Fruit fly (Drosophila melanogaster) whole organism, embryonic: ENCODE measurements around the gene Orct2.

Experiments
- Atf-2 ChIP-seq: fragments of 200-800 bp; sonication (Bioruptor generic); optimal IDR thresholded peaks from 2 replicates; lab custom pipeline; 2016; ENCODE audit warnings: missing biosample characterization, missing genetic modification characterization
- Bdp1 ChIP-seq: fragments of 200-800 bp; sonication (Bioruptor generic); optimal IDR thresholded peaks from 3 replicates; lab custom pipeline; 2016; ENCODE audit warnings: missing biosample characterization, missing genetic modification characterization
- CG10565 ChIP-seq: fragments of 200-800 bp; sonication (Bioruptor generic); optimal IDR thresholded peaks from 3 replicates; lab custom pipeline; 2016; ENCODE audit warnings: missing biosample characterization, mild to moderate bottlenecking, missing genetic modification characterization
- CG11085 ChIP-seq: fragments of 200-800 bp; sonication (Bioruptor generic); IDR thresholded peaks from 2 replicates; pipeline ENCODE4 v1.3.6; 2022; ENCODE audit warnings: missing biosample characterization, missing genetic modification characterization
- CG12659 ChIP-seq: fragments of 200-800 bp; sonication (Bioruptor generic); optimal IDR thresholded peaks from 3 replicates; lab custom pipeline; 2017; ENCODE audit warnings: mild to moderate bottlenecking, missing biosample characterization, missing genetic modification reagents, missing genetic modification characterization
- CG13424 ChIP-seq: fragments of 200-800 bp; sonication (Bioruptor generic); optimal IDR thresholded peaks from 2 replicates; lab custom pipeline; 2019; ENCODE audit warnings: missing biosample characterization, mild to moderate bottlenecking, missing genetic modification characterization, moderate library complexity
- CG13775 ChIP-seq: fragments of 200-800 bp; sonication (Bioruptor generic); optimal IDR thresholded peaks from 3 replicates; lab custom pipeline; 2017; ENCODE audit warnings: missing biosample characterization, mild to moderate bottlenecking, missing genetic modification characterization
- CG14014 ChIP-seq: fragments of 200-800 bp; sonication (Bioruptor generic); IDR thresholded peaks from 2 replicates; pipeline ENCODE4 v1.3.6; 2022; ENCODE audit warnings: missing biosample characterization, missing genetic modification characterization
- CG14441 ChIP-seq: fragments of 200-800 bp; sonication (Bioruptor generic); IDR thresholded peaks from 2 replicates; pipeline ENCODE4 v1.3.6; 2022; ENCODE audit warnings: missing biosample characterization, missing genetic modification characterization
- CG14710 ChIP-seq: fragments of 200-800 bp; sonication (Bioruptor generic); optimal IDR thresholded peaks from 3 replicates; lab custom pipeline; 2019; ENCODE audit warnings: missing biosample characterization, mild to moderate bottlenecking, missing genetic modification characterization, moderate library complexity
- CG1529 ChIP-seq: fragments of 200-800 bp; sonication (Bioruptor generic); optimal IDR thresholded peaks from 3 replicates; lab custom pipeline; 2018; ENCODE audit warnings: missing biosample characterization, missing genetic modification characterization
- CG17186 ChIP-seq: fragments of 200-800 bp; sonication (Bioruptor generic); optimal IDR thresholded peaks from 3 replicates; lab custom pipeline; 2017; ENCODE audit warnings: missing biosample characterization, missing genetic modification reagents, missing genetic modification characterization
- CG17385 ChIP-seq: fragments of 200-800 bp; sonication (Bioruptor generic); optimal IDR thresholded peaks from 3 replicates; lab custom pipeline; 2018; ENCODE audit warnings: missing biosample characterization, mild to moderate bottlenecking, missing genetic modification characterization
- CG18262 ChIP-seq: fragments of 200-800 bp; optimal IDR thresholded peaks from 3 replicates; lab custom pipeline; 2019; ENCODE audit warnings: missing biosample characterization, mild to moderate bottlenecking, missing genetic modification characterization, moderate library complexity
- CG18599 ChIP-seq: fragments of 200-800 bp; sonication (Bioruptor generic); optimal IDR thresholded peaks from 3 replicates; lab custom pipeline; 2017; ENCODE audit warnings: missing biosample characterization, missing genetic modification characterization, mild to moderate bottlenecking, moderate library complexity, missing genetic modification reagents
- CG2129 ChIP-seq: fragments of 200-800 bp; sonication (Bioruptor generic); IDR thresholded peaks from 2 replicates; pipeline ENCODE4 v1.3.6; 2022; ENCODE audit warnings: missing biosample characterization, missing genetic modification characterization; ENCODE audit not compliant: partially characterized antibody
- CG2199 ChIP-seq: fragments of 200-800 bp; sonication (Bioruptor generic); IDR thresholded peaks from 3 replicates; pipeline ENCODE4 v1.3.6; 2022; ENCODE audit warnings: missing biosample characterization, missing genetic modification characterization
- CG2875 ChIP-seq: fragments of 200-800 bp; sonication (Bioruptor generic); optimal IDR thresholded peaks from 2 replicates; lab custom pipeline; 2017; ENCODE audit warnings: missing biosample characterization, mild to moderate bottlenecking, missing genetic modification characterization, missing genetic modification reagents
- CG2889 ChIP-seq: fragments of 200-800 bp; sonication (Bioruptor generic); IDR thresholded peaks from 3 replicates; pipeline ENCODE4 v1.3.6; 2022; ENCODE audit warnings: missing biosample characterization, missing genetic modification characterization
- CG30403 ChIP-seq: fragments of 200-800 bp; sonication (Bioruptor generic); optimal IDR thresholded peaks from 3 replicates; lab custom pipeline; 2016; ENCODE audit warnings: missing biosample characterization, missing genetic modification characterization
- CG3726 ChIP-seq: fragments of 200-800 bp; sonication (Bioruptor generic); IDR thresholded peaks from 3 replicates; pipeline ENCODE4, ENCODE4 v1.3.6; 2022; ENCODE audit warnings: missing biosample characterization, missing genetic modification characterization
- CG4282 ChIP-seq: fragments of 200-800 bp; sonication (Bioruptor generic); optimal IDR thresholded peaks from 2 replicates; lab custom pipeline; 2016; ENCODE audit warnings: missing biosample characterization, missing genetic modification characterization
- CG6813 ChIP-seq: fragments of 200-800 bp; sonication (Bioruptor generic); optimal IDR thresholded peaks from 2 replicates; lab custom pipeline; 2017; ENCODE audit warnings: missing biosample characterization, missing genetic modification characterization, mild to moderate bottlenecking, moderate library complexity, missing genetic modification reagents
- CG7987 ChIP-seq: fragments of 200-800 bp; sonication (Bioruptor generic); optimal IDR thresholded peaks from 2 replicates; lab custom pipeline; 2018; ENCODE audit warnings: missing biosample characterization, mild to moderate bottlenecking, missing genetic modification characterization, moderate library complexity
- CG8388 ChIP-seq: fragments of 200-800 bp; sonication (Bioruptor generic); optimal IDR thresholded peaks from 2 replicates; lab custom pipeline; 2019; ENCODE audit warnings: missing biosample characterization, mild to moderate bottlenecking, missing genetic modification characterization, moderate library complexity
- CkIIα-i1 ChIP-seq: fragments of 200-800 bp; sonication (Bioruptor generic); IDR thresholded peaks from 2 replicates; pipeline ENCODE4 v1.3.6; 2022; ENCODE audit warnings: missing biosample characterization, missing genetic modification characterization
- Fer3 ChIP-seq: fragments of 200-800 bp; sonication (Bioruptor generic); optimal IDR thresholded peaks from 2 replicates; lab custom pipeline; 2018; ENCODE audit warnings: missing biosample characterization, mild to moderate bottlenecking, missing genetic modification characterization, moderate library complexity
- H2.0 ChIP-seq: fragments of 200-800 bp; sonication (Bioruptor generic); IDR thresholded peaks from 2 replicates; pipeline ENCODE4 v1.3.6; 2022; ENCODE audit warnings: missing biosample characterization, missing genetic modification characterization
- HLHmδ ChIP-seq: fragments of 200-800 bp; sonication (Bioruptor generic); optimal IDR thresholded peaks from 2 replicates; lab custom pipeline; 2018; ENCODE audit warnings: missing biosample characterization, mild to moderate bottlenecking, missing genetic modification characterization, moderate library complexity
- Hr78 ChIP-seq, 2 experiments: fragments of 200-800 bp in 1 of 2; fragments of >200 bp in 1 of 2; sonication (Bioruptor generic) in 1 of 2; optimal IDR thresholded peaks; 2 replicates each; lab custom pipeline; 2017 to 2019; ENCODE audit warnings: missing biosample characterization in 2 of 2, missing genetic modification characterization in 2 of 2, mild to moderate bottlenecking in 1 of 2, moderate library complexity in 1 of 2
- Med ChIP-seq: fragments of 200-800 bp; sonication (Bioruptor generic); peaks from one replicate; lab custom pipeline; 2016; ENCODE audit warnings: missing biosample characterization, missing genetic modification characterization, mild to moderate bottlenecking, inconsistent platforms, moderate library complexity
- Nf-YC ChIP-seq: fragments of 200-800 bp; optimal IDR thresholded peaks from 3 replicates; lab custom pipeline; 2019; ENCODE audit warnings: missing biosample characterization, mild to moderate bottlenecking, missing genetic modification characterization, moderate library complexity
- Rx ChIP-seq: fragments of 200-800 bp; sonication (Bioruptor generic); IDR thresholded peaks from 2 replicates; pipeline ENCODE4 v1.3.6; 2022; ENCODE audit warnings: missing biosample characterization, missing genetic modification characterization
- Six4 ChIP-seq: fragments of 200-800 bp; sonication (Bioruptor generic); optimal IDR thresholded peaks from 2 replicates; lab custom pipeline; 2016; ENCODE audit warnings: missing biosample characterization, missing genetic modification characterization
- bcd ChIP-seq: fragments of 200-800 bp; sonication (Bioruptor generic); optimal IDR thresholded peaks from 2 replicates; lab custom pipeline; 2017; ENCODE audit warnings: missing biosample characterization, mild to moderate bottlenecking, missing genetic modification characterization
- caup ChIP-seq: fragments of 200-800 bp; sonication (Bioruptor generic); optimal IDR thresholded peaks from 3 replicates; lab custom pipeline; 2017; ENCODE audit warnings: missing biosample characterization, mild to moderate bottlenecking, missing genetic modification characterization, moderate library complexity; ENCODE audit not compliant: severe bottlenecking
- dmrt99B ChIP-seq: fragments of 200-800 bp; sonication (Bioruptor generic); optimal IDR thresholded peaks from 2 replicates; lab custom pipeline; 2018; ENCODE audit warnings: missing biosample characterization, mild to moderate bottlenecking, missing genetic modification characterization, moderate library complexity
- fu2 ChIP-seq: fragments of 200-800 bp; sonication (Bioruptor generic); optimal IDR thresholded peaks from 2 replicates; lab custom pipeline; 2016; ENCODE audit warnings: missing biosample characterization, missing genetic modification characterization
- gfzf ChIP-seq: fragments of 200-800 bp; sonication (Bioruptor generic); optimal IDR thresholded peaks from 2 replicates; lab custom pipeline; 2016; ENCODE audit warnings: missing biosample characterization, mild to moderate bottlenecking, missing genetic modification characterization, moderate library complexity
- gro ChIP-seq: fragments of 200-800 bp; sonication (Bioruptor generic); optimal IDR thresholded peaks from 2 replicates; lab custom pipeline; 2016; ENCODE audit warnings: missing biosample characterization, missing genetic modification characterization
- lab ChIP-seq: fragments of 200-800 bp; sonication (Bioruptor generic); optimal IDR thresholded peaks from 3 replicates; lab custom pipeline; 2017; ENCODE audit warnings: missing biosample characterization, missing genetic modification characterization, mild to moderate bottlenecking, moderate library complexity, missing genetic modification reagents
- run ChIP-seq: fragments of 200-800 bp; sonication (Bioruptor generic); optimal IDR thresholded peaks from 3 replicates; lab custom pipeline; 2018; ENCODE audit warnings: missing biosample characterization, mild to moderate bottlenecking, missing genetic modification characterization
- sug ChIP-seq: fragments of 200-800 bp; optimal IDR thresholded peaks from 2 replicates; lab custom pipeline; 2019; ENCODE audit warnings: missing biosample characterization, mild to moderate bottlenecking, missing genetic modification characterization, moderate library complexity
- tin ChIP-seq: fragments of 200-800 bp; sonication (Bioruptor generic); optimal IDR thresholded peaks from 3 replicates; lab custom pipeline; 2016; ENCODE audit warnings: missing biosample characterization, missing genetic modification characterization
- tup ChIP-seq: fragments of 200-800 bp; sonication (Bioruptor generic); optimal IDR thresholded peaks from 2 replicates; lab custom pipeline; 2016; ENCODE audit warnings: missing biosample characterization, mild to moderate bottlenecking, missing genetic modification characterization, moderate library complexity

The Orct2 gene

dm6 chr3R:24275463-24275862 is 2.6 kb downstream of the Orct2 start (continued):
- TF ChIP-seq CG6813 (GFP tag; lab: Kevin White, UChicago) (no peak), gro (no peak), run (no peak), sug (tag; lab: Kevin White, UChicago) (peak; percentile 1)

- TF ChIP-seq Fer3 (tag; lab: Kevin White, UChicago) (peak; percentile 65), CG2875 (GFP tag; lab: Kevin White, UChicago) (peak; percentile 36), gfzf (GFP tag; lab: Kevin White, UChicago) (no peak), Nf-YC (tag; lab: Kevin White, UChicago) (peak; percentile 53), HLHmδ (GFP tag; lab: Kevin White, UChicago) (no peak), Rx (0 out of 2 replicates have a peak, but pooled peaks have one; percentile 26), CG30403 (GFP tag; lab: Kevin White, UChicago) (peak; percentile 80), CG11085 (GFP tag; lab: Robert Waterston, UW) (no peak), tup (GFP tag; lab: Kevin White, UChicago) (no peak), H2.0 (GFP tag; lab: Robert Waterston, UW) (peak; percentile 43; the same call in 1 of the 2 replicates), CG6813 (GFP tag; lab: Kevin White, UChicago) (peak; percentile 51), CG1529 (GFP tag; lab: Kevin White, UChicago) (peak; percentile 58), CG18262 (tag; lab: Kevin White, UChicago) (peak; percentile 93), CG2199 (GFP tag; lab: Robert Waterston, UW) (no peak), CG14710 (tag; lab: Kevin White, UChicago) (peak; percentile 44), CkIIα-i1 (GFP tag; lab: Robert Waterston, UW) (no peak), CG3726 (GFP tag; lab: Robert Waterston, UW) (0 out of 3 replicates have a peak, but pooled peaks have one; percentile 15), caup (GFP tag; lab: Kevin White, UChicago) (peak; percentile 70), CG4282 (GFP tag; lab: Kevin White, UChicago) (no peak), Six4 (GFP tag; lab: Kevin White, UChicago) (no peak), Hr78 (GFP tag; optimal IDR thresholded peaks at IDR 0.05; lab: Kevin White, UChicago) (no peak), bcd (GFP tag; lab: Kevin White, UChicago) (peak; percentile 82), lab (GFP tag; lab: Kevin White, UChicago) (peak; percentile 89), CG12659 (peak; percentile 79), Bdp1 (no peak), CG14441 (GFP tag; lab: Robert Waterston, UW) (peak; percentile 58), CG17186 (no peak), CG2889 (0 out of 3 replicates have a peak, but pooled peaks have one; percentile 61), CG8388 (GFP tag; lab: Kevin White, UChicago) (peak; percentile 64), CG13424 (peak; percentile 79), CG18599 (peak; percentile 89), Med (GFP tag; lab: Kevin White, UChicago) (peak; percentile 89), dmrt99B (tag; lab: Kevin White, UChicago) (peak; percentile 79), tin (GFP tag; lab: Kevin White, UChicago) (peak; percentile 52), CG17385 (GFP tag; lab: Kevin White, UChicago) (peak; percentile 74), Atf-2 (GFP tag; lab: Kevin White, UChicago) (peak; percentile 37), fu2 (GFP tag; lab: Kevin White, UChicago) (peak; percentile 65), CG10565 (no peak), CG2129 (no peak), CG13775 (GFP tag; lab: Kevin White, UChicago) (peak; percentile 86), CG14014 (peak; percentile 68), CG7987 (GFP tag; lab: Kevin White, UChicago) (peak; percentile 43)
Observed at dm6 chr3R:24276104-24277008, 3.5 kb downstream of the Orct2 start, which contains the start of gene Orct. Orct (plus strand) TSS chr3R:24276260.
